Worm (Caenorhabditis elegans): ENCODE data around the gene srbc-77.

srbc-77 gene

DNA sequence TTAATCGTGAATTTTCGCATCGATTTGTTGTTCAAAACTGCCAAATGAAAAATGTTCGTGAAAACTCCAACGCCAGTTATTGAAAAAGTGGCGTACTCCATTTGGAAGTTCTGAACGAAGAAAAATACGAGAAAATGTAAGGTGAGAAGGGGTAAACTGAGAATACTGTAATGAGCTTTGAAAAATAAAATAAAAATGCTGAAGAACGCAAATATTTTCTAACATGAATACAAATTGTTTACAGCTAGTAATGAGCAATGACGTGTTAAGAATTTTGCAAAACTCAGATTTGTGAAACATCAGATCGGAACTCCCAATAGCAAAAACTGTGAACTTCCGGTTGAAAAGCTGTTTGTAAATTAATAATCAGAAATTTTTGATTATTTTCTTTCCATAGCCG is 2.4 kb downstream of the srbc-77 start, which contains the start of gene srw-26:
Gene srw-26 (minus strand): TSS at position 101 of the 400 bp plus-strand sequence.
- TF ChIP-seq F57C9.4 (tag; optimal IDR thresholded peaks at IDR 0.05) (no peak), K11D2.4 (GFP tag; IDR thresholded peaks at IDR 0.05) (no peak), dox-1 (GFP tag; IDR thresholded peaks at IDR 0.05) (no peak), F55B11.4 (tag; optimal IDR thresholded peaks at IDR 0.05; ENCODE audit: borderline replicate concordance, insufficient read depth) (no peak), F33H1.4 (GFP tag; IDR thresholded peaks at IDR 0.05) (no peak), zim-3 (tag; optimal IDR thresholded peaks at IDR 0.05) (no peak), ets-4 (GFP tag; optimal IDR thresholded peaks at IDR 0.05) (no peak), fkh-3 (tag; optimal IDR thresholded peaks at IDR 0.05) (no peak), hrde-1 (tag; optimal IDR thresholded peaks at IDR 0.05; ENCODE audit: borderline replicate concordance) (no peak), ccch-3 (GFP tag; optimal IDR thresholded peaks at IDR 0.05) (no peak), snpc-3.4 (tag; optimal IDR thresholded peaks at IDR 0.05) (no peak), pha-4 (tag; optimal IDR thresholded peaks at IDR 0.05) (no peak), ztf-28 (GFP tag; IDR thresholded peaks at IDR 0.05) (no peak), dpff-1 (tag; optimal IDR thresholded peaks at IDR 0.05) (no peak), bed-1 (GFP tag; IDR thresholded peaks at IDR 0.05) (no peak), lag-1 (GFP tag; IDR thresholded peaks at IDR 0.05) (no peak), attf-6 (GFP tag; IDR thresholded peaks at IDR 0.05) (no peak), ekl-4 (GFP tag; IDR thresholded peaks at IDR 0.05) (no peak), snpc-4 (GFP tag; optimal IDR thresholded peaks at IDR 0.05) (no peak), snpc-4 (tag; optimal IDR thresholded peaks at IDR 0.05) (no peak), egl-44 (GFP tag; IDR thresholded peaks at IDR 0.05) (no peak)

DNA sequence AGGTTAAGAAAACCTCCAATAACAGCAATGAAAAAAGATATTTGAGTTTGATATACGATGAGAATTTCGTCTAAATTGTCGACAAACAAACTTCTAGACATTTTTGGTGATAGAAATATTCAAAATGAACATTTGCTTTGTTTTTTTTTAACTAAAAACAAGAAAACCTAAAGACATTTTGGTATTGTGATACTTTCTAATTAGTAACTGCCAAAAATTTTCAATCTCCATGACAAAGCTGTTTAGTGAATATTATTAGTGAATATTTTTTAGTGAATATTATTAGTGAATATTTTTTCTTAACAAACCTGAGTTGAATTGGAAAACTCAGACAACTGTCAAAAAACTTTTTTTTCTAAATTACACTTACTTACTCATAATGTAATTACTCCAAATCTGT is 10.3 kb downstream of the srbc-77 start, which contains the start of gene srw-55:
Gene srw-55 (minus strand): TSS at position 101 of the 400 bp plus-strand sequence.
- no peak for TF ChIP-seq die-1 (tag; optimal IDR thresholded peaks at IDR 0.05)
- no peak for TF ChIP-seq Y79H2A.3 (GFP tag; conservative IDR thresholded peaks at IDR 0.05)
- TF ChIP-seq hmg-20 (GFP tag; IDR thresholded peaks at IDR 0.05), result no peak
- no peak for TF ChIP-seq ztf-22 (GFP tag; optimal IDR thresholded peaks at IDR 0.05)
- no peak for TF ChIP-seq ztf-28 (GFP tag; IDR thresholded peaks at IDR 0.05)
- TF ChIP-seq bed-2 (GFP tag; IDR thresholded peaks at IDR 0.05), result no peak
- no peak for TF ChIP-seq rpc-1 (optimal IDR thresholded peaks at IDR 0.05)
- TF ChIP-seq rpc-1 (tag; optimal IDR thresholded peaks at IDR 0.05), result no peak
- no peak for TF ChIP-seq dpl-1 (GFP tag; optimal IDR thresholded peaks at IDR 0.05)
- TF ChIP-seq hlh-12 (tag; optimal IDR thresholded peaks at IDR 0.05), result no peak
- no peak for TF ChIP-seq athp-1 (tag; optimal IDR thresholded peaks at IDR 0.05)
- TF ChIP-seq nhr-80 (tag; optimal IDR thresholded peaks at IDR 0.05), result no peak
- no peak for TF ChIP-seq snpc-3.4 (tag; optimal IDR thresholded peaks at IDR 0.05)
- no peak for TF ChIP-seq him-1 (tag; optimal IDR thresholded peaks at IDR 0.05)
- no peak for TF ChIP-seq F57A8.1 (GFP tag; optimal IDR thresholded peaks at IDR 0.05)
- TF ChIP-seq rcor-1 (GFP tag; IDR thresholded peaks at IDR 0.05), result no peak
- TF ChIP-seq lsy-27 (tag; optimal IDR thresholded peaks at IDR 0.05; ENCODE audit: borderline replicate concordance, insufficient read depth), result no peak
- TF ChIP-seq lag-1 (GFP tag; IDR thresholded peaks at IDR 0.05), result no peak
- no peak for TF ChIP-seq mxl-1 (tag; optimal IDR thresholded peaks at IDR 0.05)

ce11 chrV:15943125-15943524 is 13.1 kb downstream of the srbc-77 start, which contains the start of gene srw-53:
Gene srw-53, plus strand, starts transcription at chrV:15943425.
- no peak for TF ChIP-seq aptf-2 (GFP tag; conservative IDR thresholded peaks at IDR 0.05)
- TF ChIP-seq ztf-28 (GFP tag; IDR thresholded peaks at IDR 0.05), result no peak
- no peak for TF ChIP-seq mel-28 (tag; optimal IDR thresholded peaks at IDR 0.05; ENCODE audit: borderline replicate concordance)
- no peak for TF ChIP-seq efl-1 (GFP tag; optimal IDR thresholded peaks at IDR 0.05)
- TF ChIP-seq die-1 (tag; optimal IDR thresholded peaks at IDR 0.05), result no peak
- TF ChIP-seq lag-1 (GFP tag; IDR thresholded peaks at IDR 0.05), result no peak
- TF ChIP-seq C06A6.2 (GFP tag; conservative IDR thresholded peaks at IDR 0.05), result no peak
- TF ChIP-seq dox-1 (GFP tag; IDR thresholded peaks at IDR 0.05), result no peak
- TF ChIP-seq unc-62 (GFP tag; optimal IDR thresholded peaks at IDR 0.05), result no peak
- TF ChIP-seq nhr-27 (tag; optimal IDR thresholded peaks at IDR 0.05), result no peak
- no peak for TF ChIP-seq egl-44 (GFP tag; IDR thresholded peaks at IDR 0.05)
- TF ChIP-seq dpl-1 (GFP tag; optimal IDR thresholded peaks at IDR 0.05), result no peak
